Fruit fly (Drosophila melanogaster) whole organism, embryonic: ENCODE results near the gene stas.

Experiments used
- Aef1 ChIP-seq: fragments of 200-800 bp; sonication (Bioruptor generic); IDR thresholded peaks from 3 replicates; pipeline ENCODE4 v1.3.6; 2022; ENCODE audit warnings: missing biosample characterization, missing genetic modification characterization
- C15 ChIP-seq: fragments of 200-800 bp; sonication (Bioruptor generic); IDR thresholded peaks from 3 replicates; pipeline ENCODE4 v1.3.6; 2022; ENCODE audit warnings: missing biosample characterization, missing genetic modification characterization
- CG10147 ChIP-seq: fragments of 200-800 bp; sonication (Bioruptor generic); optimal IDR thresholded peaks from 2 replicates; lab custom pipeline; 2019; ENCODE audit warnings: missing biosample characterization, mild to moderate bottlenecking, missing genetic modification characterization, moderate library complexity
- CG11723 ChIP-seq: fragments of 200-800 bp; sonication (Bioruptor generic); optimal IDR thresholded peaks from 2 replicates; lab custom pipeline; 2017; ENCODE audit warnings: missing biosample characterization, mild to moderate bottlenecking, missing genetic modification characterization
- CG12071 ChIP-seq: fragments of 200-800 bp; sonication (Bioruptor generic); optimal IDR thresholded peaks from 3 replicates; lab custom pipeline; 2018; ENCODE audit warnings: missing biosample characterization, mild to moderate bottlenecking, missing genetic modification characterization
- CG12942 ChIP-seq: fragments of 200-800 bp; sonication (Bioruptor generic); optimal IDR thresholded peaks from 3 replicates; lab custom pipeline; 2016; ENCODE audit warnings: missing biosample characterization, missing genetic modification characterization
- CG13123 ChIP-seq: fragments of 200-800 bp; sonication (Bioruptor generic); optimal IDR thresholded peaks from 2 replicates; lab custom pipeline; 2016; ENCODE audit warnings: missing biosample characterization, missing genetic modification characterization
- CG14050 ChIP-seq: fragments of 200-800 bp; sonication (Bioruptor generic); IDR thresholded peaks from 3 replicates; pipeline ENCODE4 v1.3.6; 2022; ENCODE audit warnings: missing biosample characterization, missing genetic modification characterization
- CG15073 ChIP-seq: fragments of 200-800 bp; sonication (Bioruptor generic); optimal IDR thresholded peaks from 2 replicates; lab custom pipeline; 2016; ENCODE audit warnings: missing biosample characterization, missing genetic modification characterization
- CG1647 ChIP-seq: fragments of 200-800 bp; sonication (Bioruptor generic); optimal IDR thresholded peaks from 3 replicates; lab custom pipeline; 2016; ENCODE audit warnings: missing biosample characterization, missing genetic modification characterization
- CG16863 ChIP-seq: fragments of 200-800 bp; sonication (Bioruptor generic); optimal IDR thresholded peaks from 3 replicates; lab custom pipeline; 2016; ENCODE audit warnings: missing biosample characterization, missing genetic modification characterization
- CG17361 ChIP-seq: fragments of 200-800 bp; sonication (Bioruptor generic); IDR thresholded peaks from 3 replicates; pipeline ENCODE4 v1.3.6; 2022; ENCODE audit warnings: missing biosample characterization, missing genetic modification characterization
- CG18262 ChIP-seq: fragments of 200-800 bp; optimal IDR thresholded peaks from 3 replicates; lab custom pipeline; 2019; ENCODE audit warnings: missing biosample characterization, mild to moderate bottlenecking, missing genetic modification characterization, moderate library complexity
- CG18764 ChIP-seq: fragments of 200-800 bp; sonication (Bioruptor generic); optimal IDR thresholded peaks from 3 replicates; lab custom pipeline; 2016; ENCODE audit warnings: missing biosample characterization, missing genetic modification characterization
- CG2129 ChIP-seq: fragments of 200-800 bp; sonication (Bioruptor generic); IDR thresholded peaks from 2 replicates; pipeline ENCODE4 v1.3.6; 2022; ENCODE audit warnings: missing biosample characterization, missing genetic modification characterization; ENCODE audit not compliant: partially characterized antibody
- CG32532 ChIP-seq: fragments of 200-800 bp; sonication (Bioruptor generic); IDR thresholded peaks from 2 replicates; pipeline ENCODE4 v1.3.6; 2022; ENCODE audit warnings: missing biosample characterization, missing genetic modification characterization
- CG32767 ChIP-seq: fragments of 200-800 bp; sonication (Bioruptor generic); IDR thresholded peaks from 2 replicates; pipeline ENCODE4 v1.3.6; 2022; ENCODE audit warnings: missing biosample characterization, missing genetic modification characterization
- CG33213 ChIP-seq: fragments of 200-800 bp; sonication (Bioruptor generic); optimal IDR thresholded peaks from 3 replicates; lab custom pipeline; 2016; ENCODE audit warnings: missing biosample characterization, missing genetic modification characterization
- CG4424 ChIP-seq: fragments of 200-800 bp; sonication (Bioruptor generic); optimal IDR thresholded peaks from 3 replicates; lab custom pipeline; 2016; ENCODE audit warnings: missing biosample characterization, missing genetic modification characterization
- CG5245 ChIP-seq: fragments of 200-800 bp; sonication (Bioruptor generic); optimal IDR thresholded peaks from 3 replicates; lab custom pipeline; 2016; ENCODE audit warnings: missing biosample characterization, missing genetic modification characterization
- CG7987 ChIP-seq: fragments of 200-800 bp; sonication (Bioruptor generic); optimal IDR thresholded peaks from 2 replicates; lab custom pipeline; 2018; ENCODE audit warnings: missing biosample characterization, mild to moderate bottlenecking, missing genetic modification characterization, moderate library complexity
- CG8089 ChIP-seq: fragments of 200-800 bp; sonication (Bioruptor generic); optimal IDR thresholded peaks from 3 replicates; lab custom pipeline; 2016; ENCODE audit warnings: missing biosample characterization, missing genetic modification characterization
- D19B ChIP-seq: fragments of 200-800 bp; sonication (Bioruptor generic); optimal IDR thresholded peaks from 2 replicates; lab custom pipeline; 2017; ENCODE audit warnings: missing biosample characterization, mild to moderate bottlenecking, missing genetic modification characterization
- Dad ChIP-seq: fragments of 200-800 bp; sonication (Bioruptor generic); optimal IDR thresholded peaks from 3 replicates; lab custom pipeline; 2016; ENCODE audit warnings: missing biosample characterization, missing genetic modification characterization
- Deaf1 ChIP-seq: fragments of 200-800 bp; optimal IDR thresholded peaks from 3 replicates; lab custom pipeline; 2019; ENCODE audit warnings: missing biosample characterization, mild to moderate bottlenecking, missing genetic modification characterization, moderate library complexity
- Dip3 ChIP-seq: fragments of 200-800 bp; sonication (Bioruptor generic); optimal IDR thresholded peaks from 3 replicates; lab custom pipeline; 2016; ENCODE audit warnings: missing biosample characterization, missing genetic modification characterization
- Dll ChIP-seq: fragments of 200-800 bp; sonication (Bioruptor generic); IDR thresholded peaks from 4 replicates; pipeline ENCODE4 v1.3.6; 2022; ENCODE audit warnings: missing biosample characterization, missing genetic modification characterization; ENCODE audit not compliant: partially characterized antibody
- E2f1 ChIP-seq: fragments of 200-800 bp; sonication (Bioruptor generic); IDR thresholded peaks from 2 replicates; pipeline ENCODE4 v1.3.6; 2022; ENCODE audit warnings: missing biosample characterization, missing genetic modification characterization
- E2f2 ChIP-seq: fragments of 200-800 bp; sonication (Bioruptor generic); IDR thresholded peaks from 2 replicates; pipeline ENCODE4 v1.3.6; 2022; ENCODE audit warnings: missing biosample characterization, missing genetic modification characterization
- Hr51 ChIP-seq, 2 experiments: fragments of 200-800 bp; sonication (Bioruptor generic); optimal IDR thresholded peaks; 2 replicates in 1 of 2; 3 replicates in 1 of 2; lab custom pipeline; 2016 to 2018; ENCODE audit warnings: missing biosample characterization in 2 of 2, missing genetic modification characterization in 2 of 2, mild to moderate bottlenecking in 1 of 2, moderate library complexity in 1 of 2
- MBD-R2 ChIP-seq: fragments of 200-800 bp; sonication (Bioruptor generic); IDR thresholded peaks from 2 replicates; pipeline ENCODE4 v1.3.6; 2022; ENCODE audit warnings: missing biosample characterization, missing genetic modification characterization
- Neu2 ChIP-seq: fragments of 200-800 bp; sonication (Bioruptor generic); optimal IDR thresholded peaks from 3 replicates; lab custom pipeline; 2016; ENCODE audit warnings: missing biosample characterization, missing genetic modification characterization, borderline replicate concordance
- Pdp1 ChIP-seq, 2 experiments: fragments of 200-800 bp; sonication (Bioruptor generic); optimal IDR thresholded peaks; 3 replicates each; lab custom pipeline; 2016; ENCODE audit warnings: missing biosample characterization in 2 of 2, missing genetic modification characterization in 2 of 2, mild to moderate bottlenecking in 1 of 2, moderate library complexity in 1 of 2
- Tbp ChIP-seq: fragments of >200 bp; optimal IDR thresholded peaks from 2 replicates; lab custom pipeline; 2018; ENCODE audit warnings: missing biosample characterization, missing genetic modification characterization
- Usf ChIP-seq: fragments of 200-800 bp; sonication (Bioruptor generic); optimal IDR thresholded peaks from 2 replicates; lab custom pipeline; 2017; ENCODE audit warnings: missing genotype, missing biosample characterization, missing genetic modification characterization
- br ChIP-seq: fragments of >200 bp; optimal IDR thresholded peaks from 2 replicates; lab custom pipeline; 2017
- dati ChIP-seq: fragments of 200-800 bp; sonication (Bioruptor generic); IDR thresholded peaks from 2 replicates; pipeline ENCODE4 v1.3.6; 2022; ENCODE audit warnings: missing biosample characterization, missing genetic modification characterization
- disco-r ChIP-seq: fragments of 200-800 bp; sonication (Bioruptor generic); optimal IDR thresholded peaks from 2 replicates; lab custom pipeline; 2016; ENCODE audit warnings: missing biosample characterization, missing genetic modification characterization
- dysf ChIP-seq: fragments of 200-800 bp; sonication (Bioruptor generic); IDR thresholded peaks from 3 replicates; pipeline ENCODE4 v1.3.6; 2022; ENCODE audit warnings: missing biosample characterization, missing genetic modification characterization
- en ChIP-seq: fragments of 200-800 bp; sonication (Bioruptor generic); optimal IDR thresholded peaks from 2 replicates; lab custom pipeline; 2016; ENCODE audit warnings: missing biosample characterization, missing genetic modification characterization
- ewg ChIP-seq: fragments of 200-800 bp; sonication (Bioruptor generic); optimal IDR thresholded peaks from 3 replicates; lab custom pipeline; 2017; ENCODE audit warnings: mild to moderate bottlenecking, missing biosample characterization, missing genetic modification reagents, missing genetic modification characterization
- fd102C ChIP-seq: fragments of 200-800 bp; sonication (Bioruptor generic); optimal IDR thresholded peaks from 2 replicates; lab custom pipeline; 2018; ENCODE audit warnings: missing biosample characterization, mild to moderate bottlenecking, missing genetic modification characterization, moderate library complexity
- fd3F ChIP-seq: fragments of 200-800 bp; sonication (Bioruptor generic); optimal IDR thresholded peaks from 2 replicates; lab custom pipeline; 2018; ENCODE audit warnings: missing biosample characterization, mild to moderate bottlenecking, missing genetic modification characterization, moderate library complexity
- fd64A ChIP-seq: fragments of 200-800 bp; sonication (Bioruptor generic); optimal IDR thresholded peaks from 3 replicates; lab custom pipeline; 2018; ENCODE audit warnings: missing biosample characterization, mild to moderate bottlenecking, missing genetic modification characterization
- fu2 ChIP-seq: fragments of 200-800 bp; sonication (Bioruptor generic); optimal IDR thresholded peaks from 2 replicates; lab custom pipeline; 2016; ENCODE audit warnings: missing biosample characterization, missing genetic modification characterization
- kay ChIP-seq: fragments of 200-800 bp; sonication (Bioruptor generic); optimal IDR thresholded peaks from 2 replicates; lab custom pipeline; 2016; ENCODE audit warnings: missing biosample characterization, missing genetic modification characterization
- pum ChIP-seq: fragments of 200-800 bp; sonication (Bioruptor generic); optimal IDR thresholded peaks from 2 replicates; lab custom pipeline; 2016; ENCODE audit warnings: missing biosample characterization, missing genetic modification characterization
- slp2 ChIP-seq: fragments of 200-800 bp; sonication (Bioruptor generic); optimal IDR thresholded peaks from 2 replicates; lab custom pipeline; 2016; ENCODE audit warnings: missing biosample characterization, missing genetic modification characterization
- sqz ChIP-seq: fragments of 200-800 bp; sonication (Bioruptor generic); optimal IDR thresholded peaks from 3 replicates; lab custom pipeline; 2018; ENCODE audit warnings: missing biosample characterization, mild to moderate bottlenecking, missing genetic modification characterization
- ssp ChIP-seq: fragments of 200-800 bp; sonication (Bioruptor generic); IDR thresholded peaks from 2 replicates; pipeline ENCODE4 v1.3.6; 2022; ENCODE audit warnings: missing biosample characterization, missing genetic modification characterization
- sug ChIP-seq: fragments of 200-800 bp; optimal IDR thresholded peaks from 2 replicates; lab custom pipeline; 2019; ENCODE audit warnings: missing biosample characterization, mild to moderate bottlenecking, missing genetic modification characterization, moderate library complexity
- zfh2 ChIP-seq: fragments of 200-800 bp; sonication (Bioruptor generic); optimal IDR thresholded peaks from 2 replicates; lab custom pipeline; 2016; ENCODE audit warnings: missing biosample characterization, missing genetic modification characterization

The stas gene

dm6 chrX:17595822-17596221, 31.9 kb downstream of the stas start (continued):
- TF ChIP-seq dysf (GFP tag; lab: Robert Waterston, UW) (peak; percentile 88), ewg (GFP tag; lab: Kevin White, UChicago) (peak; percentile 27), CG12942 (GFP tag; lab: Kevin White, UChicago) (peak; percentile 45), pum (GFP tag; lab: Kevin White, UChicago) (peak; percentile 48), CG32767 (GFP tag; lab: Robert Waterston, UW) (peak; percentile 53; the same call in 1 of the 2 replicates), CG7987 (peak; percentile 12), CG17361 (GFP tag; lab: Robert Waterston, UW) (peak; percentile 75), ssp (GFP tag; lab: Robert Waterston, UW) (peak; percentile 69), Hr51 (GFP tag; optimal IDR thresholded peaks at IDR 0.05; lab: Kevin White, UChicago) (peak; percentile 54 to 61), Tbp (GFP tag; lab: Kevin White, UChicago) (no peak), E2f2 (GFP tag; lab: Robert Waterston, UW) (peak; percentile 60), CG12071 (GFP tag; lab: Kevin White, UChicago) (peak; percentile 50), CG4424 (GFP tag; lab: Kevin White, UChicago) (peak; percentile 73), CG16863 (GFP tag; lab: Kevin White, UChicago) (peak; percentile 23), fd102C (no peak), CG33213 (GFP tag; lab: Kevin White, UChicago) (peak; percentile 51), fd3F (GFP tag; lab: Kevin White, UChicago) (peak; percentile 80), en (no peak), Dll (GFP tag; lab: Robert Waterston, UW) (no peak), C15 (GFP tag; lab: Robert Waterston, UW) (peak; percentile 25; the same call in 1 of the 3 replicates), fu2 (GFP tag; lab: Kevin White, UChicago) (peak; percentile 39), Aef1 (GFP tag; lab: Robert Waterston, UW) (peak; percentile 83), CG5245 (GFP tag; lab: Kevin White, UChicago) (peak; percentile 59), dati (GFP tag; lab: Robert Waterston, UW) (no peak), Dip3 (peak; percentile 73), zfh2 (peak; percentile 76), disco-r (GFP tag; lab: Kevin White, UChicago) (peak; percentile 12), sug (peak; percentile 51), CG8089 (GFP tag; lab: Kevin White, UChicago) (no peak), Pdp1 (GFP tag; optimal IDR thresholded peaks at IDR 0.05; lab: Kevin White, UChicago) (peak; percentile 49 to 67), fd64A (no peak), CG1647 (GFP tag; lab: Kevin White, UChicago) (peak; percentile 69), D19B (GFP tag; lab: Kevin White, UChicago) (peak; percentile 98), Neu2 (no peak), CG11723 (GFP tag; lab: Kevin White, UChicago) (no peak), CG2129 (GFP tag; lab: Robert Waterston, UW) (no peak), CG14050 (GFP tag; lab: Robert Waterston, UW) (peak; percentile 76), CG13123 (peak; percentile 15), CG10147 (peak; percentile 86), kay (GFP tag; lab: Kevin White, UChicago) (no peak), Dad (peak; percentile 40), br (lab: Kevin White, UChicago) (no peak), MBD-R2 (GFP tag; lab: Robert Waterston, UW) (peak; percentile 58; the same call in 1 of the 2 replicates), CG18764 (GFP tag; lab: Kevin White, UChicago) (peak; percentile 62), slp2 (GFP tag; lab: Kevin White, UChicago) (peak; percentile 12), CG32532 (GFP tag; lab: Robert Waterston, UW) (peak; percentile 90), Usf (GFP tag; lab: Kevin White, UChicago) (peak; percentile 23), E2f1 (GFP tag; lab: Robert Waterston, UW) (peak; percentile 80), sqz (GFP tag; lab: Kevin White, UChicago) (peak; percentile 22), CG15073 (GFP tag; lab: Kevin White, UChicago) (no peak), Deaf1 (tag; lab: Kevin White, UChicago) (peak; percentile 50), CG18262 (tag; lab: Kevin White, UChicago) (peak; percentile 71)
